Worm (Caenorhabditis elegans): Measurements from ENCODE around the gene bet-2.

bet-2 gene

ce11 chrX:10569185-10569584 lies at the start of gene bet-2:
Gene bet-2 (plus strand): TSS chrX:10569273.
- TF ChIP-seq unc-62 (GFP tag; optimal IDR thresholded peaks at IDR 0.05), result no peak

- TF ChIP-seq unc-62 (GFP tag; optimal IDR thresholded peaks at IDR 0.05), result no peak
Measured at ce11 chrX:10520185-10520584, 48.9 kb upstream of the bet-2 start.

ce11 chrX:10521313-10521712 lies 47.8 kb upstream of the bet-2 start, which contains the start of gene F14F3.4:
Gene F14F3.4 (minus strand): TSS chrX:10521413.
- TF ChIP-seq unc-62 (GFP tag; optimal IDR thresholded peaks at IDR 0.05), result no peak

ce11 chrX:10524483-10524948 lies 44.6 kb upstream of the bet-2 start, which contains the start of the genes mboa-7 and git-1:
Gene mboa-7 (minus strand): TSS chrX:10524565.
Gene git-1 (plus strand): TSS chrX:10524898.
- TF ChIP-seq unc-62 (GFP tag; optimal IDR thresholded peaks at IDR 0.05), result no peak

ce11 chrX:10527414-10527813 lies 41.7 kb upstream of the bet-2 start:
- no peak for TF ChIP-seq unc-62 (GFP tag; optimal IDR thresholded peaks at IDR 0.05)

ce11 chrX:10528993-10529392 lies 40.1 kb upstream of the bet-2 start, which contains the start of the genes F14F3.5 and slcf-1:
Gene F14F3.5 (minus strand): TSS chrX:10529226.
Gene slcf-1 (plus strand): TSS chrX:10529294.
- no peak for TF ChIP-seq unc-62 (GFP tag; optimal IDR thresholded peaks at IDR 0.05)

ce11 chrX:10532180-10532833 lies 36.8 kb upstream of the bet-2 start:
- no peak for TF ChIP-seq unc-62 (GFP tag; optimal IDR thresholded peaks at IDR 0.05)

ce11 chrX:10533447-10533846 lies 35.6 kb upstream of the bet-2 start, which contains the start of gene glo-3:
Gene glo-3 (plus strand): TSS chrX:10533699.
- TF ChIP-seq unc-62 (GFP tag; optimal IDR thresholded peaks at IDR 0.05), result no peak

- TF ChIP-seq unc-62 (GFP tag; optimal IDR thresholded peaks at IDR 0.05), result no peak
Measured at ce11 chrX:10534625-10535244, 34.3 kb upstream of the bet-2 start.

- TF ChIP-seq unc-62 (GFP tag; optimal IDR thresholded peaks at IDR 0.05), result no peak
Measured at ce11 chrX:10541789-10542188, 27.3 kb upstream of the bet-2 start.

- no peak for TF ChIP-seq unc-62 (GFP tag; optimal IDR thresholded peaks at IDR 0.05)
Measured at ce11 chrX:10542313-10543048, 26.6 kb upstream of the bet-2 start, which contains the start of the genes F59F5.3 and F59F5.4. Gene F59F5.3 (minus strand): TSS chrX:10542413. Gene F59F5.4 (plus strand): TSS chrX:10542998.

- no peak for TF ChIP-seq unc-62 (GFP tag; optimal IDR thresholded peaks at IDR 0.05)
Measured at ce11 chrX:10545716-10546115, 23.4 kb upstream of the bet-2 start, which contains the start of gene F59F5.5. Gene F59F5.5 (plus strand): TSS chrX:10546016.

ce11 chrX:10553048-10553447 lies 16.0 kb upstream of the bet-2 start:
- TF ChIP-seq unc-62 (GFP tag; optimal IDR thresholded peaks at IDR 0.05), result no peak

- no peak for TF ChIP-seq unc-62 (GFP tag; optimal IDR thresholded peaks at IDR 0.05)
Measured at ce11 chrX:10555189-10555964, 13.7 kb upstream of the bet-2 start, which contains the start of gene syd-2. Gene syd-2 (minus strand): TSS chrX:10555239.

- TF ChIP-seq unc-62 (GFP tag; optimal IDR thresholded peaks at IDR 0.05), result no peak
Measured at ce11 chrX:10556764-10557163, 12.3 kb upstream of the bet-2 start.
